Worm (Caenorhabditis elegans) whole organism, young adult: Measurements from ENCODE around the gene otpl-3.

ENCODE experiments used
- B0019.2 ChIP-seq: fragments of 200-800 bp; sonication (Bioruptor generic); conservative IDR thresholded peaks from 2 replicates; pipeline ENCODE4 v1.3.6; 2022; ENCODE audit warnings: missing genetic modification reagents, missing genetic modification characterization, missing compliant biosample characterization
- B0035.1 ChIP-seq: sonication (generic microtip); optimal IDR thresholded peaks from 2 replicates; lab custom pipeline; 2016; ENCODE audit warnings: missing genetic modification characterization, mild to moderate bottlenecking, missing compliant biosample characterization, missing genotype, missing genetic modification reagents
- F23B12.7 ChIP-seq: sonication (generic microtip); optimal IDR thresholded peaks from 2 replicates; lab custom pipeline; 2017; ENCODE audit warnings: missing genetic modification characterization, mild to moderate bottlenecking, missing compliant biosample characterization, antibody characterized with exemption, moderate library complexity; ENCODE audit not compliant: insufficient read depth
- F33H1.4 ChIP-seq: fragments of 200-800 bp; sonication (Bioruptor generic); IDR thresholded peaks from 2 replicates; pipeline ENCODE4 v1.3.6; 2022; ENCODE audit warnings: missing genetic modification reagents, missing genetic modification characterization, missing compliant biosample characterization
- F55B11.4 ChIP-seq: sonication (generic microtip); optimal IDR thresholded peaks from 2 replicates; lab custom pipeline; 2016; ENCODE audit warnings: missing compliant biosample characterization, missing genetic modification characterization, borderline replicate concordance; ENCODE audit not compliant: insufficient read depth
- F57A8.1 ChIP-seq: fragments of 200-800 bp; sonication (Bioruptor generic); optimal IDR thresholded peaks from 2 replicates; lab custom pipeline; 2018; ENCODE audit warnings: mild to moderate bottlenecking, missing genetic modification characterization, moderate library complexity, missing compliant biosample characterization
- K12H6.12 ChIP-seq: fragments of 200-800 bp; sonication (Bioruptor generic); optimal IDR thresholded peaks from 2 replicates; lab custom pipeline; 2018; ENCODE audit warnings: mild to moderate bottlenecking, missing genetic modification characterization, missing compliant biosample characterization
- Y53F4B.3 ChIP-seq: fragments of 200-800 bp; sonication (Bioruptor generic); IDR thresholded peaks from 2 replicates; pipeline ENCODE4 v1.3.6; 2022; ENCODE audit warnings: missing genetic modification reagents, missing genetic modification characterization, missing compliant biosample characterization
- Y53G8AR.9 ChIP-seq: fragments of 200-800 bp; sonication (Bioruptor generic); conservative IDR thresholded peaks from 2 replicates; pipeline ENCODE4 v1.3.6; 2022; ENCODE audit warnings: missing genetic modification reagents, missing genetic modification characterization, missing compliant biosample characterization
- Y79H2A.3 ChIP-seq: fragments of 200-800 bp; sonication (Bioruptor generic); conservative IDR thresholded peaks from 2 replicates; pipeline ENCODE4 v1.3.6; 2022; ENCODE audit warnings: missing genetic modification reagents, missing genetic modification characterization, missing compliant biosample characterization
- ZK185.1 ChIP-seq: sonication (generic microtip); optimal IDR thresholded peaks from 2 replicates; lab custom pipeline; 2016; ENCODE audit warnings: mild to moderate bottlenecking, missing genetic modification characterization, missing compliant biosample characterization; ENCODE audit not compliant: poor library complexity, severe bottlenecking
- ama-1 ChIP-seq, 3 experiments: fragments of 150-350 bp in 1 of 3; sonication (generic microtip) in 2 of 3; optimal IDR thresholded peaks; 2 replicates each; lab custom pipeline; 2014 to 2018; ENCODE audit warnings: missing biosample characterization in 2 of 3, missing genetic modification characterization in 2 of 3, missing genetic modification reagents in 2 of 3
- athp-1 ChIP-seq: sonication (generic microtip); optimal IDR thresholded peaks from 2 replicates; lab custom pipeline; 2017; ENCODE audit warnings: mild to moderate bottlenecking, missing genetic modification characterization, missing compliant biosample characterization
- attf-3 ChIP-seq: fragments of 200-800 bp; sonication (Bioruptor generic); conservative IDR thresholded peaks from 2 replicates; pipeline ENCODE4 v1.3.6; 2022; ENCODE audit warnings: missing genetic modification reagents, missing genetic modification characterization, missing compliant biosample characterization
- attf-5 ChIP-seq: fragments of 200-800 bp; sonication (Bioruptor generic); optimal IDR thresholded peaks from 2 replicates; lab custom pipeline; 2018; ENCODE audit warnings: mild to moderate bottlenecking, missing genetic modification characterization, missing compliant biosample characterization
- bed-2 ChIP-seq: fragments of 200-800 bp; sonication (Bioruptor generic); IDR thresholded peaks from 2 replicates; pipeline ENCODE4 v1.3.6; 2022; ENCODE audit warnings: missing genetic modification reagents, missing genetic modification characterization, missing compliant biosample characterization
- ccch-3 ChIP-seq: fragments of 200-800 bp; sonication (Bioruptor generic); optimal IDR thresholded peaks from 2 replicates; lab custom pipeline; 2018; ENCODE audit warnings: mild to moderate bottlenecking, missing genetic modification characterization, missing compliant biosample characterization
- cebp-2 ChIP-seq: fragments of 200-800 bp; sonication (Bioruptor generic); IDR thresholded peaks from 2 replicates; pipeline ENCODE4 v1.3.6; 2022; ENCODE audit warnings: missing genetic modification characterization, missing compliant biosample characterization
- ceh-40 ChIP-seq: fragments of 200-800 bp; sonication (Bioruptor generic); IDR thresholded peaks from 2 replicates; pipeline ENCODE4 v1.3.6; 2022; ENCODE audit warnings: missing genetic modification characterization, missing compliant biosample characterization
- ceh-79 ChIP-seq: sonication (generic microtip); optimal IDR thresholded peaks from 2 replicates; lab custom pipeline; 2017; ENCODE audit warnings: mild to moderate bottlenecking, missing genetic modification characterization, missing compliant biosample characterization
- ceh-91 ChIP-seq: fragments of 200-800 bp; sonication (Bioruptor generic); IDR thresholded peaks from 2 replicates; pipeline ENCODE4 v1.3.6; 2022; ENCODE audit warnings: missing genetic modification reagents, missing genetic modification characterization, missing compliant biosample characterization
- chd-7 ChIP-seq: sonication (generic microtip); optimal IDR thresholded peaks from 2 replicates; lab custom pipeline; 2016; ENCODE audit warnings: mild to moderate bottlenecking, missing genetic modification characterization, moderate library complexity, missing compliant biosample characterization
- die-1 ChIP-seq: sonication (generic microtip); optimal IDR thresholded peaks from 2 replicates; lab custom pipeline; 2016; ENCODE audit warnings: missing genotype, mild to moderate bottlenecking, missing genetic modification characterization, missing compliant biosample characterization
- dpl-1 ChIP-seq: fragments of 150-350 bp; optimal IDR thresholded peaks from 2 replicates; lab custom pipeline; 2014; ENCODE audit warnings: missing biosample characterization, missing genetic modification reagents, missing genetic modification characterization
- egrh-3 ChIP-seq: fragments of 200-800 bp; sonication (Bioruptor generic); IDR thresholded peaks from 2 replicates; pipeline ENCODE4 v1.3.6; 2022; ENCODE audit warnings: missing genetic modification reagents, missing genetic modification characterization, missing compliant biosample characterization
- ekl-4 ChIP-seq: fragments of 200-800 bp; sonication (Bioruptor generic); IDR thresholded peaks from 2 replicates; pipeline ENCODE4 v1.3.6; 2022; ENCODE audit warnings: missing genetic modification reagents, missing genetic modification characterization, missing compliant biosample characterization
- ets-4 ChIP-seq: fragments of 200-800 bp; sonication (Bioruptor generic); optimal IDR thresholded peaks from 2 replicates; lab custom pipeline; 2018; ENCODE audit warnings: mild to moderate bottlenecking, missing genetic modification characterization, missing compliant biosample characterization
- gei-17 ChIP-seq: fragments of 200-800 bp; sonication (Bioruptor generic); optimal IDR thresholded peaks from 2 replicates; lab custom pipeline; 2018; ENCODE audit warnings: mild to moderate bottlenecking, missing genetic modification characterization, missing compliant biosample characterization
- hlh-12 ChIP-seq: sonication (generic microtip); optimal IDR thresholded peaks from 2 replicates; lab custom pipeline; 2016; ENCODE audit warnings: missing genetic modification characterization, missing compliant biosample characterization
- hlh-26 ChIP-seq: fragments of 200-800 bp; sonication (Bioruptor generic); conservative IDR thresholded peaks from 2 replicates; pipeline ENCODE4 v1.3.6; 2022; ENCODE audit warnings: missing genetic modification reagents, missing genetic modification characterization, missing compliant biosample characterization
- let-526 ChIP-seq: fragments of 200-800 bp; sonication (Bioruptor generic); IDR thresholded peaks from 2 replicates; pipeline ENCODE4 v1.3.6; 2022; ENCODE audit warnings: missing genetic modification reagents, missing genetic modification characterization, missing compliant biosample characterization
- lin-35 ChIP-seq, 3 experiments: fragments of 150-350 bp in 2 of 3; sonication (generic microtip) in 1 of 3; optimal IDR thresholded peaks; 2 replicates each; lab custom pipeline; 2014 to 2018; ENCODE audit warnings: missing biosample characterization in 3 of 3, missing genetic modification characterization in 3 of 3, missing genetic modification reagents in 3 of 3
- lsl-1 ChIP-seq: fragments of 200-800 bp; sonication (Bioruptor generic); optimal IDR thresholded peaks from 2 replicates; lab custom pipeline; 2018; ENCODE audit warnings: mild to moderate bottlenecking, missing genetic modification characterization, moderate library complexity, missing compliant biosample characterization
- lsy-27 ChIP-seq: sonication (generic microtip); optimal IDR thresholded peaks from 2 replicates; lab custom pipeline; 2017; ENCODE audit warnings: missing genetic modification characterization, mild to moderate bottlenecking, missing compliant biosample characterization, antibody characterized with exemption, missing genotype, borderline replicate concordance; ENCODE audit not compliant: insufficient read depth
- madf-10 ChIP-seq: sonication (generic microtip); optimal IDR thresholded peaks from 2 replicates; lab custom pipeline; 2016; ENCODE audit warnings: mild to moderate bottlenecking, missing genetic modification characterization, missing compliant biosample characterization
- mes-4 ChIP-seq: sonication (generic microtip); optimal IDR thresholded peaks from 2 replicates; lab custom pipeline; 2016; ENCODE audit warnings: missing genotype, missing genetic modification characterization, missing compliant biosample characterization
- nfya-1 ChIP-seq: sonication (generic microtip); optimal IDR thresholded peaks from 2 replicates; lab custom pipeline; 2017; ENCODE audit warnings: antibody characterized with exemption, missing compliant biosample characterization, missing genetic modification characterization, borderline replicate concordance; ENCODE audit not compliant: insufficient read depth
- nfya-2 ChIP-seq: fragments of 200-800 bp; sonication (Bioruptor generic); IDR thresholded peaks from 2 replicates; pipeline ENCODE4 v1.3.6; 2022; ENCODE audit warnings: missing genetic modification reagents, missing genetic modification characterization, missing compliant biosample characterization
- nhr-90 ChIP-seq: sonication (generic microtip); optimal IDR thresholded peaks from 2 replicates; lab custom pipeline; 2016; ENCODE audit warnings: missing genotype, mild to moderate bottlenecking, missing genetic modification characterization, missing compliant biosample characterization
- pbrm-1 ChIP-seq: fragments of 200-800 bp; sonication (Bioruptor generic); IDR thresholded peaks from 2 replicates; pipeline ENCODE4 v1.3.6; 2022; ENCODE audit warnings: missing genetic modification reagents, missing genetic modification characterization, missing compliant biosample characterization
- pha-4 ChIP-seq: fragments of 150-350 bp; sonication (generic microtip); optimal IDR thresholded peaks from 2 replicates; lab custom pipeline; 2014; ENCODE audit warnings: missing biosample characterization, missing genetic modification reagents, missing genetic modification characterization
- rec-8 ChIP-seq, 2 experiments: sonication (generic microtip); optimal IDR thresholded peaks; 2 replicates each; lab custom pipeline; 2016; ENCODE audit warnings: mild to moderate bottlenecking in 2 of 2, missing genetic modification characterization in 2 of 2, missing genetic modification reagents in 2 of 2, missing genotype in 2 of 2, missing biosample characterization in 1 of 2, missing compliant biosample characterization in 1 of 2, moderate library complexity in 1 of 2
- snpc-1.3 ChIP-seq: sonication (generic microtip); optimal IDR thresholded peaks from 2 replicates; lab custom pipeline; 2017; ENCODE audit warnings: missing genetic modification characterization, mild to moderate bottlenecking, missing compliant biosample characterization, antibody characterized with exemption, moderate library complexity, missing genotype, missing genetic modification reagents; ENCODE audit not compliant: insufficient read depth
- somi-1 ChIP-seq: fragments of 200-800 bp; sonication (Bioruptor generic); optimal IDR thresholded peaks from 2 replicates; lab custom pipeline; 2018; ENCODE audit warnings: mild to moderate bottlenecking, missing genetic modification characterization, missing compliant biosample characterization
- tbp1 ChIP-seq: fragments of 200-800 bp; sonication (Bioruptor generic); optimal IDR thresholded peaks from 2 replicates; lab custom pipeline; 2018; ENCODE audit warnings: mild to moderate bottlenecking, missing genetic modification characterization, missing compliant biosample characterization
- xnd-1 ChIP-seq: sonication (generic microtip); optimal IDR thresholded peaks from 2 replicates; lab custom pipeline; 2016; ENCODE audit warnings: missing genotype, missing genetic modification reagents, missing genetic modification characterization, missing compliant biosample characterization
- ztf-6 ChIP-seq: fragments of 200-800 bp; sonication (Bioruptor generic); IDR thresholded peaks from 2 replicates; pipeline ENCODE4 v1.3.6; 2022; ENCODE audit warnings: missing genetic modification reagents, missing genetic modification characterization, missing compliant biosample characterization

The otpl-3 gene

ce11 chrX:6902958-6903357 lies 21.6 kb downstream of the otpl-3 start (continued):
- TF ChIP-seq ama-1 (optimal IDR thresholded peaks at IDR 0.05; lab: Kevin White, UChicago) (no peak), ama-1 (GFP tag; optimal IDR thresholded peaks at IDR 0.05; lab: Kevin White, UChicago) (peak; percentile 42 to 73), K12H6.12 (tag; lab: Kevin White, UChicago) (peak; percentile 43), chd-7 (tag; lab: Kevin White, UChicago) (peak; percentile 73), F33H1.4 (GFP tag; lab: Robert Waterston, UW) (no peak), ets-4 (no peak), Y53G8AR.9 (GFP tag; lab: Robert Waterston, UW) (peak; percentile 47; the same call in 1 of the 2 replicates), rec-8 (tag; optimal IDR thresholded peaks at IDR 0.05; lab: Kevin White, UChicago) (peak; percentile 58 to 78), F57A8.1 (GFP tag; lab: Kevin White, UChicago) (no peak), attf-5 (peak; percentile 55), B0035.1 (tag; lab: Kevin White, UChicago) (peak; percentile 4), die-1 (tag; lab: Kevin White, UChicago) (peak; percentile 88), let-526 (no peak), xnd-1 (no peak), lsy-27 (tag; lab: Kevin White, UChicago) (no peak), ceh-91 (no peak), lsl-1 (GFP tag; lab: Kevin White, UChicago) (no peak), ceh-40 (peak; percentile 85; the same call in 1 of the 2 replicates), ccch-3 (GFP tag; lab: Kevin White, UChicago) (no peak), ztf-6 (GFP tag; lab: Robert Waterston, UW) (peak; percentile 35; the same call in 1 of the 2 replicates), hlh-12 (tag; lab: Kevin White, UChicago) (peak; percentile 46), dpl-1 (no peak), pbrm-1 (peak; percentile 85), ZK185.1 (tag; lab: Kevin White, UChicago) (peak; percentile 80), B0019.2 (GFP tag; lab: Robert Waterston, UW) (0 out of 2 replicates have a peak, but pooled peaks have one; percentile 7), ekl-4 (peak; percentile 65; the same call in 1 of the 2 replicates), cebp-2 (GFP tag; lab: Robert Waterston, UW) (no peak), lin-35 (GFP tag; optimal IDR thresholded peaks at IDR 0.05; lab: Kevin White, UChicago) (no peak), tbp1 (GFP tag; lab: Kevin White, UChicago) (peak; percentile 95), hlh-26 (no peak), ceh-79 (tag; lab: Kevin White, UChicago) (peak; percentile 57), nhr-90 (tag; lab: Kevin White, UChicago) (peak; percentile 82), bed-2 (GFP tag; lab: Robert Waterston, UW) (no peak), F23B12.7 (tag; lab: Kevin White, UChicago) (peak; percentile 70), F55B11.4 (tag; lab: Kevin White, UChicago) (no peak), mes-4 (tag; lab: Kevin White, UChicago) (peak; percentile 64), madf-10 (tag; lab: Kevin White, UChicago) (peak; percentile 49), gei-17 (GFP tag; lab: Kevin White, UChicago) (peak; percentile 48), attf-3 (GFP tag; lab: Robert Waterston, UW) (no peak), athp-1 (no peak), somi-1 (GFP tag; lab: Kevin White, UChicago) (peak; percentile 47), nfya-1 (tag; lab: Kevin White, UChicago) (no peak), nfya-2 (GFP tag; lab: Robert Waterston, UW) (no peak), egrh-3 (GFP tag; lab: Robert Waterston, UW) (peak; percentile 32), snpc-1.3 (tag; lab: Kevin White, UChicago) (peak; percentile 44), Y53F4B.3 (GFP tag; lab: Robert Waterston, UW) (0 out of 2 replicates have a peak, but pooled peaks have one; percentile 39), pha-4 (no peak), Y79H2A.3 (no peak)
